Worm (Caenorhabditis elegans): Measurements from ENCODE around the gene F54G2.1.

DNA sequence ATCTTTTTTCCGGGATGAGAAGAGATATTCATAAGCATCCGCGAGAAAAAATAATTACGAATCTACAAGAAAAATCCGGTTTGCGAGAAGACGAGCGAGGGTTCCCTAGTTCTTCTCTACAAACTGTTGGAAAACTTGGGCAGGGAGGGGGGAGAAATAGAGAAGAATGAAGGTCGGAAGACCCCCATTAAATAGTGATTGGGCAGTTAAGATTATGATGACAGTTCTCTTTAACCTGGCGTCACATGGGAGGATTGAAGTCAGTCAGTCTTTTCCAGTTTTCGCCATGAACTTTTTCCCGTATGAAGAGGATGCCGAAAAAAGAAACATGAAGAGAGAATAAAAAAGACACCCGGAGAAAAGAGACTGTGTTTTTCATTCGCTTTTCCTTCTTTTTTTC is 73.4 kb downstream of the F54G2.1 start:
- TF ChIP-seq unc-39 (tag; optimal IDR thresholded peaks at IDR 0.05), result no peak
- TF ChIP-seq nhr-25 (tag; optimal IDR thresholded peaks at IDR 0.05), result peak; percentile 86
- TF ChIP-seq zag-1 (tag; optimal IDR thresholded peaks at IDR 0.05), result no peak
- no peak for TF ChIP-seq pqm-1 (tag; optimal IDR thresholded peaks at IDR 0.05)
- no peak for TF ChIP-seq pha-4 (tag; optimal IDR thresholded peaks at IDR 0.05)
- TF ChIP-seq ztf-4 (tag; optimal IDR thresholded peaks at IDR 0.05), result no peak
- TF ChIP-seq nhr-76 (tag; optimal IDR thresholded peaks at IDR 0.05), result no peak
- peak; percentile 23 for TF ChIP-seq nfya-1 (tag; optimal IDR thresholded peaks at IDR 0.05; ENCODE audit: insufficient read depth)
- TF ChIP-seq mdl-1 (tag; optimal IDR thresholded peaks at IDR 0.05), result peak; percentile 1

Data from whole organism, L3 larva.